Fruit fly (Drosophila melanogaster) whole organism, embryonic: ENCODE measurements around the gene yellow-f.

Experiments
- Abd-B ChIP-seq: fragments of 200-800 bp; sonication (Bioruptor generic); optimal IDR thresholded peaks from 2 replicates; lab custom pipeline; 2018; ENCODE audit warnings: missing biosample characterization, mild to moderate bottlenecking, missing genetic modification characterization, moderate library complexity
- CG10462 ChIP-seq: fragments of 200-800 bp; sonication (Bioruptor generic); optimal IDR thresholded peaks from 2 replicates; lab custom pipeline; 2016; ENCODE audit warnings: missing biosample characterization, missing genetic modification characterization
- CG10959 ChIP-seq: fragments of 200-800 bp; sonication (Bioruptor generic); IDR thresholded peaks from 2 replicates; pipeline ENCODE4 v1.3.6; 2022; ENCODE audit warnings: missing biosample characterization, missing genetic modification characterization
- CG11695 ChIP-seq: fragments of 200-800 bp; sonication (Bioruptor generic); IDR thresholded peaks from 3 replicates; pipeline ENCODE4 v1.3.6; 2022; ENCODE audit warnings: missing biosample characterization, missing genetic modification characterization
- CG12219 ChIP-seq: fragments of 200-800 bp; sonication (Bioruptor generic); optimal IDR thresholded peaks from 3 replicates; lab custom pipeline; 2018; ENCODE audit warnings: missing biosample characterization, mild to moderate bottlenecking, missing genetic modification characterization
- CG1233 ChIP-seq: fragments of 200-800 bp; sonication (Bioruptor generic); optimal IDR thresholded peaks from 4 replicates; lab custom pipeline; 2018; ENCODE audit warnings: missing biosample characterization, mild to moderate bottlenecking, missing genetic modification characterization
- CG12391 ChIP-seq: fragments of 200-800 bp; sonication (Bioruptor generic); optimal IDR thresholded peaks from 3 replicates; lab custom pipeline; 2018; ENCODE audit warnings: missing biosample characterization, mild to moderate bottlenecking, missing genetic modification characterization, moderate library complexity
- CG13287 ChIP-seq: fragments of 200-800 bp; sonication (Bioruptor generic); IDR thresholded peaks from 2 replicates; pipeline ENCODE4 v1.3.6; 2022; ENCODE audit warnings: missing biosample characterization, missing genetic modification characterization; ENCODE audit not compliant: partially characterized antibody
- CG13624 ChIP-seq: fragments of 200-800 bp; sonication (Bioruptor generic); optimal IDR thresholded peaks from 2 replicates; lab custom pipeline; 2016; ENCODE audit warnings: missing biosample characterization, missing genetic modification characterization
- CG14050 ChIP-seq: fragments of 200-800 bp; sonication (Bioruptor generic); IDR thresholded peaks from 3 replicates; pipeline ENCODE4 v1.3.6; 2022; ENCODE audit warnings: missing biosample characterization, missing genetic modification characterization
- CG14441 ChIP-seq: fragments of 200-800 bp; sonication (Bioruptor generic); IDR thresholded peaks from 2 replicates; pipeline ENCODE4 v1.3.6; 2022; ENCODE audit warnings: missing biosample characterization, missing genetic modification characterization
- CG15011 ChIP-seq: fragments of 200-800 bp; sonication (Bioruptor generic); optimal IDR thresholded peaks from 3 replicates; lab custom pipeline; 2018; ENCODE audit warnings: missing biosample characterization, mild to moderate bottlenecking, missing genetic modification characterization
- CG15514 ChIP-seq: fragments of 200-800 bp; sonication (Bioruptor generic); optimal IDR thresholded peaks from 3 replicates; lab custom pipeline; 2017; ENCODE audit warnings: missing biosample characterization, missing genetic modification characterization, mild to moderate bottlenecking, moderate library complexity, missing genetic modification reagents
- CG17186 ChIP-seq: fragments of 200-800 bp; sonication (Bioruptor generic); optimal IDR thresholded peaks from 3 replicates; lab custom pipeline; 2017; ENCODE audit warnings: missing biosample characterization, missing genetic modification reagents, missing genetic modification characterization
- CG17385 ChIP-seq: fragments of 200-800 bp; sonication (Bioruptor generic); optimal IDR thresholded peaks from 3 replicates; lab custom pipeline; 2018; ENCODE audit warnings: missing biosample characterization, mild to moderate bottlenecking, missing genetic modification characterization
- CG34224 ChIP-seq: fragments of 200-800 bp; sonication (Bioruptor generic); IDR thresholded peaks from 3 replicates; pipeline ENCODE4 v1.3.6; 2022; ENCODE audit warnings: missing biosample characterization, missing genetic modification characterization; ENCODE audit not compliant: partially characterized antibody
- CG34422 ChIP-seq: fragments of 200-800 bp; sonication (Bioruptor generic); IDR thresholded peaks from 3 replicates; pipeline ENCODE4 v1.3.6; 2022; ENCODE audit warnings: missing biosample characterization, missing genetic modification characterization
- CG3847 ChIP-seq: fragments of 200-800 bp; sonication (Bioruptor generic); IDR thresholded peaks from 2 replicates; pipeline ENCODE4 v1.3.6; 2022; ENCODE audit warnings: missing biosample characterization, missing genetic modification characterization
- CG4707 ChIP-seq: fragments of 200-800 bp; sonication (Bioruptor generic); optimal IDR thresholded peaks from 2 replicates; lab custom pipeline; 2018; ENCODE audit warnings: missing biosample characterization, mild to moderate bottlenecking, missing genetic modification characterization, moderate library complexity
- CG6813 ChIP-seq: fragments of 200-800 bp; sonication (Bioruptor generic); optimal IDR thresholded peaks from 2 replicates; lab custom pipeline; 2017; ENCODE audit warnings: missing biosample characterization, missing genetic modification characterization, mild to moderate bottlenecking, moderate library complexity, missing genetic modification reagents
- CG6854 ChIP-seq: fragments of 200-800 bp; sonication (Bioruptor generic); optimal IDR thresholded peaks from 3 replicates; lab custom pipeline; 2017; ENCODE audit warnings: missing biosample characterization, mild to moderate bottlenecking, missing genetic modification characterization
- CG7357 ChIP-seq: fragments of 200-800 bp; sonication (Bioruptor generic); IDR thresholded peaks from 3 replicates; pipeline ENCODE4 v1.3.6; 2022; ENCODE audit warnings: missing biosample characterization, missing genetic modification characterization
- CrebB ChIP-seq: fragments of 200-800 bp; sonication (Bioruptor generic); optimal IDR thresholded peaks from 3 replicates; lab custom pipeline; 2018; ENCODE audit warnings: missing biosample characterization, mild to moderate bottlenecking, missing genetic modification characterization
- Dll ChIP-seq: fragments of 200-800 bp; sonication (Bioruptor generic); IDR thresholded peaks from 4 replicates; pipeline ENCODE4 v1.3.6; 2022; ENCODE audit warnings: missing biosample characterization, missing genetic modification characterization; ENCODE audit not compliant: partially characterized antibody
- HHEX ChIP-seq: fragments of 200-800 bp; sonication (Bioruptor generic); optimal IDR thresholded peaks from 3 replicates; lab custom pipeline; 2017; ENCODE audit warnings: missing biosample characterization, mild to moderate bottlenecking, missing genetic modification characterization, missing genetic modification reagents
- Hr39 ChIP-seq: fragments of >200 bp; optimal IDR thresholded peaks from 2 replicates; lab custom pipeline; 2017
- Hr51 ChIP-seq, 2 experiments: fragments of 200-800 bp; sonication (Bioruptor generic); optimal IDR thresholded peaks; 2 replicates in 1 of 2; 3 replicates in 1 of 2; lab custom pipeline; 2016 to 2018; ENCODE audit warnings: missing biosample characterization in 2 of 2, missing genetic modification characterization in 2 of 2, mild to moderate bottlenecking in 1 of 2, moderate library complexity in 1 of 2
- Hsf ChIP-seq: fragments of 200-800 bp; sonication (Bioruptor generic); optimal IDR thresholded peaks from 3 replicates; lab custom pipeline; 2016; ENCODE audit warnings: missing biosample characterization, missing genetic modification characterization
- MBD-R2 ChIP-seq: fragments of 200-800 bp; sonication (Bioruptor generic); IDR thresholded peaks from 2 replicates; pipeline ENCODE4 v1.3.6; 2022; ENCODE audit warnings: missing biosample characterization, missing genetic modification characterization
- NC2β ChIP-seq: fragments of 200-800 bp; sonication (Bioruptor generic); optimal IDR thresholded peaks from 2 replicates; lab custom pipeline; 2016; ENCODE audit warnings: missing biosample characterization, missing genetic modification characterization
- Rfx ChIP-seq: fragments of 200-800 bp; sonication (Bioruptor generic); IDR thresholded peaks from 2 replicates; pipeline ENCODE4 v1.3.6; 2022; ENCODE audit warnings: missing biosample characterization, missing genetic modification characterization
- Tbp ChIP-seq: fragments of >200 bp; optimal IDR thresholded peaks from 2 replicates; lab custom pipeline; 2018; ENCODE audit warnings: missing biosample characterization, missing genetic modification characterization
- ac ChIP-seq: fragments of 200-800 bp; sonication (Bioruptor generic); optimal IDR thresholded peaks from 3 replicates; lab custom pipeline; 2017; ENCODE audit warnings: missing biosample characterization, mild to moderate bottlenecking, missing genetic modification characterization
- ara ChIP-seq: fragments of 200-800 bp; sonication (Bioruptor generic); IDR thresholded peaks from 2 replicates; pipeline ENCODE4 v1.3.6; 2022; ENCODE audit warnings: missing biosample characterization, missing genetic modification characterization
- bowl ChIP-seq: fragments of 200-800 bp; sonication (Bioruptor generic); IDR thresholded peaks from 2 replicates; pipeline ENCODE4 v1.3.6; 2022; ENCODE audit warnings: missing biosample characterization, missing genetic modification characterization
- chn ChIP-seq: fragments of 200-800 bp; sonication (Bioruptor generic); optimal IDR thresholded peaks from 2 replicates; lab custom pipeline; 2016; ENCODE audit warnings: missing biosample characterization, missing genetic modification characterization
- esg ChIP-seq: fragments of 200-800 bp; sonication (Bioruptor generic); conservative IDR thresholded peaks from 2 replicates; pipeline ENCODE4 v1.3.6; 2022; ENCODE audit warnings: missing biosample characterization, missing genetic modification characterization
- fd3F ChIP-seq: fragments of 200-800 bp; sonication (Bioruptor generic); optimal IDR thresholded peaks from 2 replicates; lab custom pipeline; 2018; ENCODE audit warnings: missing biosample characterization, mild to moderate bottlenecking, missing genetic modification characterization, moderate library complexity
- gce ChIP-seq: fragments of 200-800 bp; sonication (Bioruptor generic); IDR thresholded peaks from 3 replicates; pipeline ENCODE4 v1.3.6; 2022; ENCODE audit warnings: missing biosample characterization, missing genetic modification characterization
- gfzf ChIP-seq: fragments of 200-800 bp; sonication (Bioruptor generic); optimal IDR thresholded peaks from 2 replicates; lab custom pipeline; 2016; ENCODE audit warnings: missing biosample characterization, mild to moderate bottlenecking, missing genetic modification characterization, moderate library complexity
- grau ChIP-seq: fragments of 200-800 bp; optimal IDR thresholded peaks from 3 replicates; lab custom pipeline; 2019; ENCODE audit warnings: missing biosample characterization, mild to moderate bottlenecking, missing genetic modification characterization, moderate library complexity
- gsb ChIP-seq: fragments of 200-800 bp; sonication (Bioruptor generic); IDR thresholded peaks from 2 replicates; pipeline ENCODE4 v1.3.6; 2022; ENCODE audit warnings: missing biosample characterization, missing genetic modification characterization
- oc ChIP-seq: fragments of 200-800 bp; sonication (Bioruptor generic); optimal IDR thresholded peaks from 2 replicates; lab custom pipeline; 2018; ENCODE audit warnings: missing biosample characterization, mild to moderate bottlenecking, missing genetic modification characterization, moderate library complexity
- pita ChIP-seq: fragments of 200-800 bp; sonication (Bioruptor generic); optimal IDR thresholded peaks from 2 replicates; lab custom pipeline; 2017; ENCODE audit warnings: missing biosample characterization, mild to moderate bottlenecking, missing genetic modification characterization
- pum ChIP-seq: fragments of 200-800 bp; sonication (Bioruptor generic); optimal IDR thresholded peaks from 2 replicates; lab custom pipeline; 2016; ENCODE audit warnings: missing biosample characterization, missing genetic modification characterization
- repo ChIP-seq: fragments of 200-800 bp; sonication (Bioruptor generic); optimal IDR thresholded peaks from 2 replicates; lab custom pipeline; 2016; ENCODE audit warnings: missing biosample characterization, missing genetic modification characterization
- run ChIP-seq: fragments of 200-800 bp; sonication (Bioruptor generic); optimal IDR thresholded peaks from 3 replicates; lab custom pipeline; 2018; ENCODE audit warnings: missing biosample characterization, mild to moderate bottlenecking, missing genetic modification characterization
- sob ChIP-seq: fragments of 200-800 bp; sonication (Bioruptor generic); IDR thresholded peaks from 2 replicates; pipeline ENCODE4 v1.3.6; 2022; ENCODE audit warnings: missing biosample characterization, missing genetic modification characterization
- tio ChIP-seq: fragments of 200-800 bp; sonication (Bioruptor generic); optimal IDR thresholded peaks from 2 replicates; lab custom pipeline; 2017; ENCODE audit warnings: missing biosample characterization, missing genetic modification characterization, inconsistent platforms
- tll ChIP-seq, 2 experiments: fragments of 200-800 bp in 1 of 2; fragments of >200 bp in 1 of 2; sonication (Bioruptor generic) in 1 of 2; optimal IDR thresholded peaks; 2 replicates each; lab custom pipeline; 2017 to 2019; ENCODE audit warnings: missing biosample characterization in 2 of 2, missing genetic modification characterization in 2 of 2, mild to moderate bottlenecking in 1 of 2, moderate library complexity in 1 of 2
- zf30C ChIP-seq: fragments of 200-800 bp; sonication (Bioruptor generic); optimal IDR thresholded peaks from 3 replicates; lab custom pipeline; 2018; ENCODE audit warnings: missing biosample characterization, mild to moderate bottlenecking, missing genetic modification characterization

The yellow-f gene

DNA sequence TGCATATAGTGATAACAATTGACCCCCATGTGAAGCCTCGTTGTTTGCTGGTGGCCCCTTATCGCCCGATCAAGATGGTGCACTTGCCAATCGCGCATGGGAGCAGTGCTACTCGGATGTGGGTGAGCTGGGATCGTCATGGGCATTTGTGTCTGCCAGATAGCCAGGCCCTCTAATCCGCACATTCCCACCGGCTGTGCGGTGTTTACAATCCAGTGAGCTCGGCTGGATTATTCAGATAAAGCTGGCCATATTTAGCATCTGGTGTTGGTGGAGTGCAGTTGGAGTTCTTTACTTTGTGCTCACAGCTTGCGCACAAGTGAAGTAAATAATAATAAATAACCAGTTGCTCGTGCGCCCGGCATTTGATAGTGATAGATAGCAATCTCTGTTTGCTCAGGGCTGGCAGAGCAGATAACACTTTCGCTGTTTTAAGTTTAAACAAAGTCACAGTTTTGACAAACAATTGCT, 40.0 kb upstream of the yellow-f start (continued):
- TF ChIP-seq ac (GFP tag; lab: Kevin White, UChicago) (peak; percentile 7), CG15514 (peak; percentile 61), grau (tag; lab: Kevin White, UChicago) (no peak), CG6854 (GFP tag; lab: Kevin White, UChicago) (no peak), pita (GFP tag; lab: Kevin White, UChicago) (no peak), chn (GFP tag; lab: Kevin White, UChicago) (no peak), HHEX (GFP tag; lab: Kevin White, UChicago) (peak; percentile 54), CG17186 (GFP tag; lab: Kevin White, UChicago) (peak; percentile 59), sob (peak; percentile 51; the same call in 1 of the 2 replicates), CG14441 (no peak; the same call in 1 of the 2 replicates), CG13287 (GFP tag; lab: Robert Waterston, UW) (no peak), run (tag; lab: Kevin White, UChicago) (no peak), tio (no peak), Rfx (peak; percentile 24), CrebB (peak; percentile 26), MBD-R2 (GFP tag; lab: Robert Waterston, UW) (peak; percentile 23; the same call in 1 of the 2 replicates), CG13624 (GFP tag; lab: Kevin White, UChicago) (no peak), oc (no peak), CG34224 (GFP tag; lab: Robert Waterston, UW) (no peak), CG11695 (GFP tag; lab: Robert Waterston, UW) (no peak), CG12219 (GFP tag; lab: Kevin White, UChicago) (peak; percentile 18), Hsf (GFP tag; lab: Kevin White, UChicago) (no peak), Hr39 (lab: Kevin White, UChicago) (no peak), esg (GFP tag; lab: Robert Waterston, UW) (no peak), CG10462 (GFP tag; lab: Kevin White, UChicago) (no peak), pum (no peak), repo (GFP tag; lab: Kevin White, UChicago) (no peak), CG4707 (GFP tag; lab: Kevin White, UChicago) (peak; percentile 51), Tbp (no peak), NC2β (GFP tag; lab: Kevin White, UChicago) (no peak), CG3847 (GFP tag; lab: Robert Waterston, UW) (no peak), Hr51 (GFP tag; optimal IDR thresholded peaks at IDR 0.05; lab: Kevin White, UChicago) (no peak), CG34422 (GFP tag; lab: Robert Waterston, UW) (no peak), zf30C (GFP tag; lab: Kevin White, UChicago) (no peak), CG10959 (GFP tag; lab: Robert Waterston, UW) (0 out of 2 replicates have a peak, but pooled peaks have one; percentile 12), Dll (GFP tag; lab: Robert Waterston, UW) (no peak), tll (GFP tag; optimal IDR thresholded peaks at IDR 0.05; lab: Kevin White, UChicago) (no peak), CG17385 (GFP tag; lab: Kevin White, UChicago) (peak; percentile 9), gce (peak; percentile 66; the same call in 1 of the 3 replicates), CG14050 (GFP tag; lab: Robert Waterston, UW) (no peak), gfzf (GFP tag; lab: Kevin White, UChicago) (no peak), fd3F (GFP tag; lab: Kevin White, UChicago) (no peak), Abd-B (GFP tag; lab: Kevin White, UChicago) (no peak), CG7357 (GFP tag; lab: Robert Waterston, UW) (no peak), CG1233 (GFP tag; lab: Kevin White, UChicago) (peak; percentile 52), bowl (GFP tag; lab: Robert Waterston, UW) (no peak), ara (GFP tag; lab: Robert Waterston, UW) (peak; percentile 57; the same call in 1 of the 2 replicates), CG12391 (tag; lab: Kevin White, UChicago) (peak; percentile 3), CG6813 (GFP tag; lab: Kevin White, UChicago) (peak; percentile 72), CG15011 (GFP tag; lab: Kevin White, UChicago) (no peak), gsb (0 out of 2 replicates have a peak, but pooled peaks have one; percentile 22)
